Fruit fly (Drosophila melanogaster) whole organism, prepupa: ENCODE results near the gene ORMDL.
A peak's percentile ranks its signal among the peaks of the same experiment; 100 is the strongest.

Experiments
- Blimp-1 ChIP-seq: fragments of 200-800 bp; sonication (Bioruptor generic); optimal IDR thresholded peaks from 3 replicates; lab custom pipeline; 2017; ENCODE audit warnings: missing biosample characterization, missing genetic modification characterization, mild to moderate bottlenecking, moderate library complexity, missing genetic modification reagents
- CG10631 ChIP-seq: fragments of 200-800 bp; sonication (Bioruptor generic); optimal IDR thresholded peaks from 2 replicates; lab custom pipeline; 2016; ENCODE audit warnings: missing biosample characterization, missing genetic modification characterization
- CG10669 ChIP-seq: fragments of 200-800 bp; sonication (Bioruptor generic); optimal IDR thresholded peaks from 3 replicates; lab custom pipeline; 2018; ENCODE audit warnings: missing biosample characterization, mild to moderate bottlenecking, missing genetic modification characterization, moderate library complexity
- CG11294 ChIP-seq: fragments of 200-800 bp; sonication (Bioruptor generic); IDR thresholded peaks from 2 replicates; pipeline ENCODE4 v1.3.6; 2022; ENCODE audit warnings: missing biosample characterization, missing genetic modification characterization
- CG11762 ChIP-seq: fragments of 200-800 bp; sonication (Bioruptor generic); optimal IDR thresholded peaks from 3 replicates; lab custom pipeline; 2016; ENCODE audit warnings: missing biosample characterization, missing genetic modification characterization; ENCODE audit not compliant: insufficient read depth
- CG15336 ChIP-seq: fragments of 200-800 bp; sonication (Bioruptor generic); IDR thresholded peaks from 2 replicates; pipeline ENCODE4 v1.3.6; 2022; ENCODE audit warnings: missing biosample characterization, missing genetic modification characterization
- CG1621 ChIP-seq: fragments of 200-800 bp; sonication (Bioruptor generic); optimal IDR thresholded peaks from 3 replicates; lab custom pipeline; 2018; ENCODE audit warnings: missing biosample characterization, mild to moderate bottlenecking, missing genetic modification characterization
- CG16779 ChIP-seq: fragments of 200-800 bp; sonication (Bioruptor generic); optimal IDR thresholded peaks from 3 replicates; lab custom pipeline; 2017; ENCODE audit warnings: missing biosample characterization, mild to moderate bottlenecking, missing genetic modification characterization
- CG31627 ChIP-seq: fragments of 200-800 bp; sonication (Bioruptor generic); optimal IDR thresholded peaks from 3 replicates; lab custom pipeline; 2016; ENCODE audit warnings: missing biosample characterization, missing genetic modification characterization
- CG34406 ChIP-seq: fragments of 200-800 bp; sonication (Bioruptor generic); optimal IDR thresholded peaks from 3 replicates; lab custom pipeline; 2016; ENCODE audit warnings: missing biosample characterization, missing genetic modification characterization
- CG6163 ChIP-seq: fragments of 200-800 bp; sonication (Bioruptor generic); IDR thresholded peaks from 3 replicates; pipeline ENCODE4 v1.3.6; 2022; ENCODE audit warnings: missing biosample characterization, missing genetic modification characterization
- CG6792 ChIP-seq: fragments of 200-800 bp; sonication (Bioruptor generic); optimal IDR thresholded peaks from 3 replicates; lab custom pipeline; 2016; ENCODE audit warnings: missing biosample characterization, missing genetic modification characterization
- CG6808 ChIP-seq: fragments of 200-800 bp; sonication (Bioruptor generic); optimal IDR thresholded peaks from 3 replicates; lab custom pipeline; 2017; ENCODE audit warnings: missing biosample characterization, missing genetic modification characterization, mild to moderate bottlenecking, moderate library complexity, missing genetic modification reagents
- CG6854 ChIP-seq: fragments of 200-800 bp; sonication (Bioruptor generic); optimal IDR thresholded peaks from 2 replicates; lab custom pipeline; 2017; ENCODE audit warnings: missing biosample characterization, mild to moderate bottlenecking, missing genetic modification characterization
- CG8119 ChIP-seq: fragments of 200-800 bp; sonication (Bioruptor generic); IDR thresholded peaks from 3 replicates; pipeline ENCODE4 v1.3.6; 2022; ENCODE audit warnings: missing biosample characterization, missing genetic modification characterization
- CG8319 ChIP-seq: fragments of 200-800 bp; sonication (Bioruptor generic); optimal IDR thresholded peaks from 3 replicates; lab custom pipeline; 2016; ENCODE audit warnings: missing biosample characterization, missing genetic modification characterization
- CG8632 ChIP-seq: fragments of 200-800 bp; sonication (Bioruptor generic); optimal IDR thresholded peaks from 3 replicates; lab custom pipeline; 2016; ENCODE audit warnings: missing biosample characterization, missing genetic modification characterization
- CG9139 ChIP-seq: fragments of 200-800 bp; sonication (Bioruptor generic); optimal IDR thresholded peaks from 3 replicates; lab custom pipeline; 2017; ENCODE audit warnings: missing biosample characterization, mild to moderate bottlenecking, missing genetic modification characterization
- Eip78C ChIP-seq: fragments of 200-800 bp; sonication (Bioruptor generic); peaks from one replicate; lab custom pipeline; 2016; ENCODE audit warnings: missing biosample characterization, missing genetic modification characterization
- Eip93F ChIP-seq: fragments of 200-800 bp; sonication (Bioruptor generic); optimal IDR thresholded peaks from 2 replicates; lab custom pipeline; 2016; ENCODE audit warnings: missing biosample characterization, mild to moderate bottlenecking, missing genetic modification characterization
- Ets96B ChIP-seq: fragments of 200-800 bp; optimal IDR thresholded peaks from 2 replicates; lab custom pipeline; 2019; ENCODE audit warnings: missing biosample characterization, mild to moderate bottlenecking, missing genetic modification characterization, moderate library complexity
- Hr4 ChIP-seq: fragments of 200-800 bp; sonication (Bioruptor generic); optimal IDR thresholded peaks from 3 replicates; lab custom pipeline; 2016; ENCODE audit warnings: missing biosample characterization, missing genetic modification characterization
- Met ChIP-seq: fragments of 200-800 bp; sonication (Bioruptor generic); optimal IDR thresholded peaks from 3 replicates; lab custom pipeline; 2016; ENCODE audit warnings: missing biosample characterization, missing genetic modification characterization
- OdsH ChIP-seq: fragments of 200-800 bp; sonication (Bioruptor generic); optimal IDR thresholded peaks from 3 replicates; lab custom pipeline; 2016; ENCODE audit warnings: missing biosample characterization, missing genetic modification characterization
- Smox ChIP-seq: fragments of 200-800 bp; sonication (Bioruptor generic); optimal IDR thresholded peaks from 3 replicates; lab custom pipeline; 2016; ENCODE audit warnings: missing biosample characterization, missing genetic modification characterization
- Sox102F ChIP-seq: fragments of 200-800 bp; sonication (Bioruptor generic); optimal IDR thresholded peaks from 2 replicates; lab custom pipeline; 2016; ENCODE audit warnings: missing biosample characterization, mild to moderate bottlenecking, missing genetic modification characterization
- Sox14 ChIP-seq: fragments of 200-800 bp; sonication (Bioruptor generic); optimal IDR thresholded peaks from 3 replicates; lab custom pipeline; 2016; ENCODE audit warnings: missing biosample characterization, missing genetic modification characterization
- Sox15 ChIP-seq: fragments of 200-800 bp; sonication (Bioruptor generic); optimal IDR thresholded peaks from 3 replicates; lab custom pipeline; 2016; ENCODE audit warnings: missing biosample characterization, missing genetic modification characterization
- acj6 ChIP-seq: fragments of 200-800 bp; sonication (Bioruptor generic); optimal IDR thresholded peaks from 3 replicates; lab custom pipeline; 2016; ENCODE audit warnings: missing biosample characterization, missing genetic modification characterization
- cyc ChIP-seq: fragments of 200-800 bp; sonication (Bioruptor generic); optimal IDR thresholded peaks from 3 replicates; lab custom pipeline; 2016; ENCODE audit warnings: missing biosample characterization, missing genetic modification characterization
- dac ChIP-seq: fragments of 200-800 bp; sonication (Bioruptor generic); optimal IDR thresholded peaks from 2 replicates; lab custom pipeline; 2017; ENCODE audit warnings: missing biosample characterization, mild to moderate bottlenecking, missing genetic modification characterization
- dsx ChIP-seq: fragments of 200-800 bp; optimal IDR thresholded peaks from 3 replicates; lab custom pipeline; 2019; ENCODE audit warnings: missing biosample characterization, mild to moderate bottlenecking, missing genetic modification characterization, moderate library complexity; ENCODE audit not compliant: poor library complexity, severe bottlenecking
- eg ChIP-seq: fragments of 200-800 bp; sonication (Bioruptor generic); IDR thresholded peaks from 3 replicates; pipeline ENCODE4 v1.3.6; 2022; ENCODE audit warnings: missing biosample characterization, missing genetic modification characterization
- esn ChIP-seq: fragments of 200-800 bp; sonication (Bioruptor generic); optimal IDR thresholded peaks from 2 replicates; lab custom pipeline; 2016; ENCODE audit warnings: missing biosample characterization, mild to moderate bottlenecking, missing genetic modification characterization, moderate library complexity
- fd59A ChIP-seq: fragments of 200-800 bp; sonication (Bioruptor generic); optimal IDR thresholded peaks from 2 replicates; lab custom pipeline; 2017; ENCODE audit warnings: missing biosample characterization, mild to moderate bottlenecking, missing genetic modification characterization, missing genetic modification reagents
- fd85E ChIP-seq: fragments of 200-800 bp; sonication (Bioruptor generic); optimal IDR thresholded peaks from 3 replicates; lab custom pipeline; 2016; ENCODE audit warnings: missing biosample characterization, missing genetic modification characterization
- fkh ChIP-seq: fragments of 200-800 bp; sonication (Bioruptor generic); optimal IDR thresholded peaks from 3 replicates; lab custom pipeline; 2017; ENCODE audit warnings: missing biosample characterization, mild to moderate bottlenecking, missing genetic modification characterization, moderate library complexity
- lz ChIP-seq: fragments of 200-800 bp; sonication (Bioruptor generic); optimal IDR thresholded peaks from 3 replicates; lab custom pipeline; 2016; ENCODE audit warnings: missing biosample characterization, missing genetic modification characterization
- pdm3 ChIP-seq: fragments of 200-800 bp; sonication (Bioruptor generic); optimal IDR thresholded peaks from 3 replicates; lab custom pipeline; 2016; ENCODE audit warnings: missing biosample characterization, missing genetic modification characterization
- salr ChIP-seq, 2 experiments: fragments of 200-800 bp; sonication (Bioruptor generic); optimal IDR thresholded peaks; 3 replicates each; lab custom pipeline; 2016 to 2018; ENCODE audit warnings: missing biosample characterization in 2 of 2, missing genetic modification characterization in 2 of 2, mild to moderate bottlenecking in 1 of 2
- ss ChIP-seq, 2 experiments: fragments of 200-800 bp; sonication (Bioruptor generic); optimal IDR thresholded peaks; 2 replicates in 1 of 2; 3 replicates in 1 of 2; lab custom pipeline; 2017 to 2018; ENCODE audit warnings: mild to moderate bottlenecking in 2 of 2, missing biosample characterization in 2 of 2, missing genetic modification characterization in 2 of 2, moderate library complexity in 1 of 2
- svp ChIP-seq: fragments of 200-800 bp; sonication (Bioruptor generic); peaks from one replicate; lab custom pipeline; 2016; ENCODE audit warnings: missing biosample characterization, missing genetic modification characterization

The ORMDL gene

dm6 chr3L:21635208-21635607 lies at the start of gene ORMDL:
Gene ORMDL (plus strand): TSS chr3L:21635305.
- TF ChIP-seq svp (GFP tag; lab: Kevin White, UChicago), result peak; percentile 66
- no peak for TF ChIP-seq CG6808
- TF ChIP-seq, all 60 proteins: peak for 1

dm6 chr3L:21585397-21585796 lies 49.7 kb upstream of the ORMDL start:
- TF ChIP-seq OdsH, result no peak
- TF ChIP-seq Eip78C (GFP tag; lab: Kevin White, UChicago), result peak; percentile 28

dm6 chr3L:21586528-21586927 lies 48.6 kb upstream of the ORMDL start, which contains the start of gene TfAP-2:
Gene TfAP-2 (plus strand): TSS chr3L:21586828.
- TF ChIP-seq acj6 (GFP tag; lab: Kevin White, UChicago), result no peak
- no peak for TF ChIP-seq CG6792
- no peak for TF ChIP-seq esn (GFP tag; lab: Kevin White, UChicago)
- TF ChIP-seq salr (GFP tag; optimal IDR thresholded peaks at IDR 0.05; lab: Kevin White, UChicago), result no peak
- no peak for TF ChIP-seq Sox102F (GFP tag; lab: Kevin White, UChicago)
- TF ChIP-seq Blimp-1 (GFP tag; lab: Kevin White, UChicago), result no peak
- TF ChIP-seq CG8319 (GFP tag; lab: Kevin White, UChicago), result no peak
- TF ChIP-seq CG10631, result no peak
- TF ChIP-seq fd85E (GFP tag; lab: Kevin White, UChicago), result no peak

dm6 chr3L:21591247-21591646 lies 43.9 kb upstream of the ORMDL start:
- TF ChIP-seq svp (GFP tag; lab: Kevin White, UChicago) (peak; percentile 54), CG6808 (no peak), Hr4 (GFP tag; lab: Kevin White, UChicago) (no peak), ss (GFP tag; optimal IDR thresholded peaks at IDR 0.05; lab: Kevin White, UChicago) (peak in 1 of 2 experiments; percentile 53), OdsH (no peak), Ets96B (tag; lab: Kevin White, UChicago) (no peak), acj6 (GFP tag; lab: Kevin White, UChicago) (no peak)

dm6 chr3L:21594408-21594807 lies 40.7 kb upstream of the ORMDL start:
- TF ChIP-seq Eip93F (GFP tag; lab: Kevin White, UChicago), result no peak
- no peak for TF ChIP-seq CG9139 (GFP tag; lab: Kevin White, UChicago)
- 0 out of 3 replicates have a peak, but pooled peaks have one; percentile 22 for TF ChIP-seq CG8119 (GFP tag; lab: Robert Waterston, UW)
- peak; percentile 61 for TF ChIP-seq pdm3 (GFP tag; lab: Kevin White, UChicago)
- TF ChIP-seq fkh (GFP tag; lab: Kevin White, UChicago), result no peak
- TF ChIP-seq CG15336 (GFP tag; lab: Robert Waterston, UW), result no peak
- peak; percentile 35 for TF ChIP-seq CG8632 (GFP tag; lab: Kevin White, UChicago)
- no peak for TF ChIP-seq dac (GFP tag; lab: Kevin White, UChicago)
- peak; percentile 81 for TF ChIP-seq Eip78C (GFP tag; lab: Kevin White, UChicago)
- peak; percentile 6 for TF ChIP-seq Hr4 (GFP tag; lab: Kevin White, UChicago)
- TF ChIP-seq CG6854, result peak; percentile 32
- peak; percentile 57 for TF ChIP-seq lz
- peak; percentile 71 for TF ChIP-seq cyc (GFP tag; lab: Kevin White, UChicago)
- peak; percentile 32 to 35 for TF ChIP-seq ss (GFP tag; optimal IDR thresholded peaks at IDR 0.05; lab: Kevin White, UChicago)
- peak; percentile 23 for TF ChIP-seq CG34406 (GFP tag; lab: Kevin White, UChicago)
- TF ChIP-seq CG8319 (GFP tag; lab: Kevin White, UChicago), result no peak
- peak; percentile 67 for TF ChIP-seq CG31627 (GFP tag; lab: Kevin White, UChicago)
- peak; percentile 53 for TF ChIP-seq CG1621 (tag; lab: Kevin White, UChicago)
- peak; percentile 72; the same call in 2 of the 3 replicates for TF ChIP-seq CG6163
- TF ChIP-seq Sox14 (GFP tag; lab: Kevin White, UChicago), result peak; percentile 64
- TF ChIP-seq CG10669 (GFP tag; lab: Kevin White, UChicago), result peak; percentile 51
- TF ChIP-seq Smox (GFP tag; lab: Kevin White, UChicago), result peak; percentile 51
- peak; percentile 71 for TF ChIP-seq Met (GFP tag; lab: Kevin White, UChicago)
- peak; percentile 46 for TF ChIP-seq CG6808
- peak; percentile 16 for TF ChIP-seq CG11762
- TF ChIP-seq CG16779 (tag; lab: Kevin White, UChicago), result peak; percentile 25
- 0 out of 3 replicates have a peak, but pooled peaks have one; percentile 54 for TF ChIP-seq eg (GFP tag; lab: Robert Waterston, UW)
- peak; percentile 44 for TF ChIP-seq CG6792
- peak; percentile 54 for TF ChIP-seq dsx (GFP tag; lab: Kevin White, UChicago)
- no peak for TF ChIP-seq CG11294 (GFP tag; lab: Robert Waterston, UW)
- TF ChIP-seq CG10631, result peak; percentile 55
- TF ChIP-seq fd59A, result peak; percentile 54
- TF ChIP-seq Sox15 (GFP tag; lab: Kevin White, UChicago), result peak; percentile 16
